Worm (Caenorhabditis elegans) whole organism, mixed stage, embryonic: ENCODE results near the gene K01D12.10.
"Not testable (repeated sequence)": the region's sequence is repeated elsewhere in the genome, so short reads cannot be mapped to it uniquely, and the experiment has no call there.

Source experiments
- blmp-1 ChIP-seq: fragments of 150-350 bp; optimal IDR thresholded peaks from 2 replicates; lab custom pipeline; 2014; ENCODE audit warnings: missing biosample characterization, missing genetic modification characterization
- ces-1 ChIP-seq: fragments of 150-350 bp; optimal IDR thresholded peaks from 2 replicates; lab custom pipeline; 2014; ENCODE audit warnings: missing biosample characterization, missing genetic modification reagents, missing genetic modification characterization
- cnd-1 ChIP-seq: fragments of 200-800 bp; sonication (Bioruptor generic); optimal IDR thresholded peaks from 2 replicates; lab custom pipeline; 2018; ENCODE audit warnings: mild to moderate bottlenecking, missing genetic modification characterization, missing compliant biosample characterization
- flh-1 ChIP-seq: fragments of 200-800 bp; sonication (Bioruptor generic); optimal IDR thresholded peaks from 2 replicates; lab custom pipeline; 2018; ENCODE audit warnings: mild to moderate bottlenecking, missing genetic modification characterization, moderate library complexity, missing compliant biosample characterization
- lin-13 ChIP-seq: fragments of 150-350 bp; optimal IDR thresholded peaks from 2 replicates; lab custom pipeline; 2014; ENCODE audit warnings: missing biosample characterization, missing genetic modification characterization
- mab-5 ChIP-seq: fragments of 150-350 bp; optimal IDR thresholded peaks from 2 replicates; lab custom pipeline; 2014; ENCODE audit warnings: missing biosample characterization, missing genetic modification characterization
- mep-1 ChIP-seq: fragments of 150-350 bp; optimal IDR thresholded peaks from 2 replicates; lab custom pipeline; 2017; ENCODE audit warnings: missing biosample characterization, missing genetic modification reagents, missing genetic modification characterization, inconsistent platforms
- nhr-237 ChIP-seq: fragments of 150-350 bp; optimal IDR thresholded peaks from 2 replicates; lab custom pipeline; 2014; ENCODE audit warnings: missing biosample characterization, missing genetic modification characterization
- nhr-28 ChIP-seq: fragments of 150-350 bp; optimal IDR thresholded peaks from 2 replicates; lab custom pipeline; 2014; ENCODE audit warnings: missing biosample characterization, missing genetic modification characterization
- pha-4 ChIP-seq: fragments of 150-350 bp; optimal IDR thresholded peaks from 2 replicates; lab custom pipeline; 2018; ENCODE audit warnings: missing biosample characterization, missing genetic modification reagents, missing genetic modification characterization
- snpc-4 ChIP-seq: fragments of 150-350 bp; optimal IDR thresholded peaks from 2 replicates; lab custom pipeline; 2014; ENCODE audit warnings: missing biosample characterization, missing genetic modification characterization
- sptf-1 ChIP-seq: sonication (generic microtip); optimal IDR thresholded peaks from 2 replicates; lab custom pipeline; 2017; ENCODE audit warnings: mild to moderate bottlenecking, missing genetic modification characterization, moderate library complexity, missing compliant biosample characterization
- unc-62 ChIP-seq: fragments of 150-350 bp; optimal IDR thresholded peaks from 2 replicates; lab custom pipeline; 2014; ENCODE audit warnings: missing biosample characterization, missing genetic modification reagents, missing genetic modification characterization
- ztf-11 ChIP-seq: fragments of 150-350 bp; optimal IDR thresholded peaks from 2 replicates; lab custom pipeline; 2014; ENCODE audit warnings: missing biosample characterization, missing genetic modification characterization

DNA sequence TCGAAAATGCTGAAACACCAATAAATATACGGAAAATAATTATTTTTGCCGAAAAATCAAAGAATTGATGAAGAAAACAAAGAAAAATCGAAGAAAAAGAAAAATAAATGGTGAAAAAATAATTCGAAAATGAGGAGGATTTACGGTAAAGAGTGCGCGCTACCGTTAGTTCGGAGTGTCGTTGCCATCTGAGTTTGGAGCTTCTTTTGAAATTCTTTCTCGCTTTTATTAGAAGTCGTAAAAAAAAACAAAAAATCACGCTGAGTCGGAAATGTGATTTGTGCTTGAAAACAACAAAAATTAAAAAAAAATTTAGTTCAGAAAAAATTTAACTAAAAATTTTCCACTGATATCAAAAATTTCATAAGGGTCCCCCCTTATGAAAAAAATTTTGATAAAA, 31.8 kb upstream of the K01D12.10 start, which contains the start of gene F23H12.10:
- not testable (repeated sequence) for TF ChIP-seq lin-13 (tag; lab: Kevin White, UChicago); ztf-11 (tag; lab: Kevin White, UChicago); sptf-1; blmp-1 (tag; lab: Kevin White, UChicago); nhr-28 (tag; lab: Kevin White, UChicago); mep-1 (tag; lab: Kevin White, UChicago); unc-62 (GFP tag; lab: Kevin White, UChicago); nhr-237 (tag; lab: Kevin White, UChicago); snpc-4 (tag; lab: Kevin White, UChicago); cnd-1 (tag; lab: Kevin White, UChicago); ces-1 (GFP tag; lab: Kevin White, UChicago); pha-4 (tag; lab: Kevin White, UChicago); flh-1 (GFP tag; lab: Kevin White, UChicago); mab-5 (tag; lab: Kevin White, UChicago)
